Fruit fly (Drosophila melanogaster) whole organism, prepupa: ENCODE data around the gene CG45064.

Source experiments
- CG10631 ChIP-seq: fragments of 200-800 bp; sonication (Bioruptor generic); optimal IDR thresholded peaks from 2 replicates; lab custom pipeline; 2016; ENCODE audit warnings: missing biosample characterization, missing genetic modification characterization
- CG10669 ChIP-seq: fragments of 200-800 bp; sonication (Bioruptor generic); optimal IDR thresholded peaks from 3 replicates; lab custom pipeline; 2018; ENCODE audit warnings: missing biosample characterization, mild to moderate bottlenecking, missing genetic modification characterization, moderate library complexity
- CG11762 ChIP-seq: fragments of 200-800 bp; sonication (Bioruptor generic); optimal IDR thresholded peaks from 3 replicates; lab custom pipeline; 2016; ENCODE audit warnings: missing biosample characterization, missing genetic modification characterization; ENCODE audit not compliant: insufficient read depth
- CG11902 ChIP-seq: fragments of 200-800 bp; sonication (Bioruptor generic); optimal IDR thresholded peaks from 3 replicates; lab custom pipeline; 2016; ENCODE audit warnings: missing biosample characterization, missing genetic modification characterization
- CG15336 ChIP-seq: fragments of 200-800 bp; sonication (Bioruptor generic); IDR thresholded peaks from 2 replicates; pipeline ENCODE4 v1.3.6; 2022; ENCODE audit warnings: missing biosample characterization, missing genetic modification characterization
- CG1621 ChIP-seq: fragments of 200-800 bp; sonication (Bioruptor generic); optimal IDR thresholded peaks from 3 replicates; lab custom pipeline; 2018; ENCODE audit warnings: missing biosample characterization, mild to moderate bottlenecking, missing genetic modification characterization
- CG16779 ChIP-seq: fragments of 200-800 bp; sonication (Bioruptor generic); optimal IDR thresholded peaks from 3 replicates; lab custom pipeline; 2017; ENCODE audit warnings: missing biosample characterization, mild to moderate bottlenecking, missing genetic modification characterization
- CG3032 ChIP-seq: fragments of 200-800 bp; optimal IDR thresholded peaks from 2 replicates; lab custom pipeline; 2019; ENCODE audit warnings: missing biosample characterization, mild to moderate bottlenecking, missing genetic modification characterization, moderate library complexity
- CG31627 ChIP-seq: fragments of 200-800 bp; sonication (Bioruptor generic); optimal IDR thresholded peaks from 3 replicates; lab custom pipeline; 2016; ENCODE audit warnings: missing biosample characterization, missing genetic modification characterization
- CG32006 ChIP-seq: fragments of 200-800 bp; sonication (Bioruptor generic); optimal IDR thresholded peaks from 3 replicates; lab custom pipeline; 2017; ENCODE audit warnings: missing biosample characterization, mild to moderate bottlenecking, missing genetic modification characterization
- CG34406 ChIP-seq: fragments of 200-800 bp; sonication (Bioruptor generic); optimal IDR thresholded peaks from 3 replicates; lab custom pipeline; 2016; ENCODE audit warnings: missing biosample characterization, missing genetic modification characterization
- CG3919 ChIP-seq: fragments of 200-800 bp; sonication (Bioruptor generic); optimal IDR thresholded peaks from 3 replicates; lab custom pipeline; 2016; ENCODE audit warnings: missing biosample characterization, missing genetic modification characterization
- CG4318 ChIP-seq: fragments of 200-800 bp; sonication (Bioruptor generic); optimal IDR thresholded peaks from 3 replicates; lab custom pipeline; 2017; ENCODE audit warnings: missing biosample characterization, mild to moderate bottlenecking, missing genetic modification characterization
- CG6163 ChIP-seq: fragments of 200-800 bp; sonication (Bioruptor generic); IDR thresholded peaks from 3 replicates; pipeline ENCODE4 v1.3.6; 2022; ENCODE audit warnings: missing biosample characterization, missing genetic modification characterization
- CG6276 ChIP-seq: fragments of 200-800 bp; sonication (Bioruptor generic); optimal IDR thresholded peaks from 2 replicates; lab custom pipeline; 2017; ENCODE audit warnings: missing biosample characterization, mild to moderate bottlenecking, missing genetic modification characterization
- CG6792 ChIP-seq: fragments of 200-800 bp; sonication (Bioruptor generic); optimal IDR thresholded peaks from 3 replicates; lab custom pipeline; 2016; ENCODE audit warnings: missing biosample characterization, missing genetic modification characterization
- CG6854 ChIP-seq: fragments of 200-800 bp; sonication (Bioruptor generic); optimal IDR thresholded peaks from 2 replicates; lab custom pipeline; 2017; ENCODE audit warnings: missing biosample characterization, mild to moderate bottlenecking, missing genetic modification characterization
- CG8119 ChIP-seq: fragments of 200-800 bp; sonication (Bioruptor generic); IDR thresholded peaks from 3 replicates; pipeline ENCODE4 v1.3.6; 2022; ENCODE audit warnings: missing biosample characterization, missing genetic modification characterization
- CG8319 ChIP-seq: fragments of 200-800 bp; sonication (Bioruptor generic); optimal IDR thresholded peaks from 3 replicates; lab custom pipeline; 2016; ENCODE audit warnings: missing biosample characterization, missing genetic modification characterization
- CG8632 ChIP-seq: fragments of 200-800 bp; sonication (Bioruptor generic); optimal IDR thresholded peaks from 3 replicates; lab custom pipeline; 2016; ENCODE audit warnings: missing biosample characterization, missing genetic modification characterization
- CG9139 ChIP-seq: fragments of 200-800 bp; sonication (Bioruptor generic); optimal IDR thresholded peaks from 3 replicates; lab custom pipeline; 2017; ENCODE audit warnings: missing biosample characterization, mild to moderate bottlenecking, missing genetic modification characterization
- Eip78C ChIP-seq: fragments of 200-800 bp; sonication (Bioruptor generic); peaks from one replicate; lab custom pipeline; 2016; ENCODE audit warnings: missing biosample characterization, missing genetic modification characterization
- Eip93F ChIP-seq: fragments of 200-800 bp; sonication (Bioruptor generic); optimal IDR thresholded peaks from 2 replicates; lab custom pipeline; 2016; ENCODE audit warnings: missing biosample characterization, mild to moderate bottlenecking, missing genetic modification characterization
- Ets21C ChIP-seq: fragments of 200-800 bp; sonication (Bioruptor generic); optimal IDR thresholded peaks from 3 replicates; lab custom pipeline; 2016; ENCODE audit warnings: missing biosample characterization, missing genetic modification characterization
- Ets96B ChIP-seq: fragments of 200-800 bp; optimal IDR thresholded peaks from 2 replicates; lab custom pipeline; 2019; ENCODE audit warnings: missing biosample characterization, mild to moderate bottlenecking, missing genetic modification characterization, moderate library complexity
- Gug ChIP-seq: fragments of 200-800 bp; sonication (Bioruptor generic); IDR thresholded peaks from 2 replicates; pipeline ENCODE4 v1.3.6; 2022; ENCODE audit warnings: missing biosample characterization, missing genetic modification characterization
- Hr38 ChIP-seq: sonication (Bioruptor generic); optimal IDR thresholded peaks from 2 replicates; lab custom pipeline; 2016; ENCODE audit warnings: missing biosample characterization, missing genetic modification characterization
- Hr39 ChIP-seq: fragments of 200-800 bp; sonication (Bioruptor generic); optimal IDR thresholded peaks from 2 replicates; lab custom pipeline; 2016; ENCODE audit warnings: missing biosample characterization, missing genetic modification characterization
- Hr4 ChIP-seq: fragments of 200-800 bp; sonication (Bioruptor generic); optimal IDR thresholded peaks from 3 replicates; lab custom pipeline; 2016; ENCODE audit warnings: missing biosample characterization, missing genetic modification characterization
- Met ChIP-seq: fragments of 200-800 bp; sonication (Bioruptor generic); optimal IDR thresholded peaks from 3 replicates; lab custom pipeline; 2016; ENCODE audit warnings: missing biosample characterization, missing genetic modification characterization
- OdsH ChIP-seq: fragments of 200-800 bp; sonication (Bioruptor generic); optimal IDR thresholded peaks from 3 replicates; lab custom pipeline; 2016; ENCODE audit warnings: missing biosample characterization, missing genetic modification characterization
- Sox102F ChIP-seq: fragments of 200-800 bp; sonication (Bioruptor generic); optimal IDR thresholded peaks from 2 replicates; lab custom pipeline; 2016; ENCODE audit warnings: missing biosample characterization, mild to moderate bottlenecking, missing genetic modification characterization
- Sox14 ChIP-seq: fragments of 200-800 bp; sonication (Bioruptor generic); optimal IDR thresholded peaks from 3 replicates; lab custom pipeline; 2016; ENCODE audit warnings: missing biosample characterization, missing genetic modification characterization
- Sox15 ChIP-seq: fragments of 200-800 bp; sonication (Bioruptor generic); optimal IDR thresholded peaks from 3 replicates; lab custom pipeline; 2016; ENCODE audit warnings: missing biosample characterization, missing genetic modification characterization
- achi ChIP-seq: fragments of 200-800 bp; sonication (Bioruptor generic); optimal IDR thresholded peaks from 3 replicates; lab custom pipeline; 2016; ENCODE audit warnings: missing biosample characterization, missing genetic modification characterization
- acj6 ChIP-seq: fragments of 200-800 bp; sonication (Bioruptor generic); optimal IDR thresholded peaks from 3 replicates; lab custom pipeline; 2016; ENCODE audit warnings: missing biosample characterization, missing genetic modification characterization
- cyc ChIP-seq: fragments of 200-800 bp; sonication (Bioruptor generic); optimal IDR thresholded peaks from 3 replicates; lab custom pipeline; 2016; ENCODE audit warnings: missing biosample characterization, missing genetic modification characterization
- dsx ChIP-seq: fragments of 200-800 bp; optimal IDR thresholded peaks from 3 replicates; lab custom pipeline; 2019; ENCODE audit warnings: missing biosample characterization, mild to moderate bottlenecking, missing genetic modification characterization, moderate library complexity; ENCODE audit not compliant: poor library complexity, severe bottlenecking
- eg ChIP-seq: fragments of 200-800 bp; sonication (Bioruptor generic); IDR thresholded peaks from 3 replicates; pipeline ENCODE4 v1.3.6; 2022; ENCODE audit warnings: missing biosample characterization, missing genetic modification characterization
- fd59A ChIP-seq: fragments of 200-800 bp; sonication (Bioruptor generic); optimal IDR thresholded peaks from 2 replicates; lab custom pipeline; 2017; ENCODE audit warnings: missing biosample characterization, mild to moderate bottlenecking, missing genetic modification characterization, missing genetic modification reagents
- fd85E ChIP-seq: fragments of 200-800 bp; sonication (Bioruptor generic); optimal IDR thresholded peaks from 3 replicates; lab custom pipeline; 2016; ENCODE audit warnings: missing biosample characterization, missing genetic modification characterization
- fkh ChIP-seq: fragments of 200-800 bp; sonication (Bioruptor generic); optimal IDR thresholded peaks from 3 replicates; lab custom pipeline; 2017; ENCODE audit warnings: missing biosample characterization, mild to moderate bottlenecking, missing genetic modification characterization, moderate library complexity
- lz ChIP-seq: fragments of 200-800 bp; sonication (Bioruptor generic); optimal IDR thresholded peaks from 3 replicates; lab custom pipeline; 2016; ENCODE audit warnings: missing biosample characterization, missing genetic modification characterization
- net ChIP-seq: fragments of 200-800 bp; sonication (Bioruptor generic); optimal IDR thresholded peaks from 3 replicates; lab custom pipeline; 2016; ENCODE audit warnings: missing biosample characterization, missing genetic modification characterization
- pdm3 ChIP-seq: fragments of 200-800 bp; sonication (Bioruptor generic); optimal IDR thresholded peaks from 3 replicates; lab custom pipeline; 2016; ENCODE audit warnings: missing biosample characterization, missing genetic modification characterization
- spab ChIP-seq: fragments of 200-800 bp; sonication (Bioruptor generic); optimal IDR thresholded peaks from 2 replicates; lab custom pipeline; 2017; ENCODE audit warnings: missing biosample characterization, mild to moderate bottlenecking, missing genetic modification characterization, missing genetic modification reagents
- ss ChIP-seq, 2 experiments: fragments of 200-800 bp; sonication (Bioruptor generic); optimal IDR thresholded peaks; 2 replicates in 1 of 2; 3 replicates in 1 of 2; lab custom pipeline; 2017 to 2018; ENCODE audit warnings: mild to moderate bottlenecking in 2 of 2, missing biosample characterization in 2 of 2, missing genetic modification characterization in 2 of 2, moderate library complexity in 1 of 2
- svp ChIP-seq: fragments of 200-800 bp; sonication (Bioruptor generic); peaks from one replicate; lab custom pipeline; 2016; ENCODE audit warnings: missing biosample characterization, missing genetic modification characterization
- topi ChIP-seq: fragments of 200-800 bp; sonication (Bioruptor generic); optimal IDR thresholded peaks from 3 replicates; lab custom pipeline; 2016; ENCODE audit warnings: missing biosample characterization, missing genetic modification characterization
- vri ChIP-seq: fragments of 200-800 bp; sonication (Bioruptor generic); optimal IDR thresholded peaks from 3 replicates; lab custom pipeline; 2016; ENCODE audit warnings: missing biosample characterization, mild to moderate bottlenecking, missing genetic modification characterization

CG45064 gene

DNA sequence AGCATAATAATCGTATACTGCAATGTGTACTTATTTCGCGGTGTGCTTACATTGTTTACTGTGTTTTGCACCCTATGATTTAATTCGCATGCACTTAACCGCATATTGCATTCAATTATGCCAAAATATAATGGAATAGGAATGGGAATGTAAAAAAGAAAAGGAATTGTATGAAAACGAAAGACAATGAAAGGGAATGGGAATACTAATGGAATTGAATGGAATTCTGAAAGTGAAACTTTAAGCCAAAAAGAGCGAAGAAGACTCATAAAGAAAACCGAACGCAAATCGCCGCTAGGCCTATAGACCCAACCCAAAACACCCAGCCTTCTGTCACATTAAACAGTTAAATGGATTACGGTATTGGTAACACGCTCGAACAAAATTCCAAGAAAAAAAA is 11.5 kb upstream of the CG45064 start:
- TF ChIP-seq CG1621 (tag; lab: Kevin White, UChicago) (no peak), Hr39 (GFP tag; lab: Kevin White, UChicago) (no peak), CG34406 (GFP tag; lab: Kevin White, UChicago) (no peak), vri (no peak), lz (GFP tag; lab: Kevin White, UChicago) (no peak), Eip78C (GFP tag; lab: Kevin White, UChicago) (no peak)

DNA sequence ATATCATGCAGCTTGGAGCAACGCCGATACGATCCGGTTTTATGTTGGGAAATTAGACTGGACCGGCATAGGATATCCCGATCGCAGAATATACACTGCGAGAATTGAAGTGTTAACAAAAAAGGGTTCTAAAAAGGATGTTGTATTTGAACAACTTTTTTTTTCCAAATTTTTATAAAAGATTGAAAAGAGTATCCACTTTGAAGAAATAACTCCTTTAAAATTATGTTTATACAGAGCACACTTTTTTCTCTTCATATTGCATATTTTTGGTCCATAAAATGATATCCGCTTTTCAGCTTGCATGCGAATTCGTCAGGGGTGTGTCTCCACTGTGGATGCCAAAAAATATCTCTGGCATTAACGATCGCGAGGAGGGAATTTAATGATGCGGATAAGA is 9.9 kb upstream of the CG45064 start:
- TF ChIP-seq CG10631 (peak; percentile 12), Hr38 (no peak), lz (GFP tag; lab: Kevin White, UChicago) (no peak), CG11902 (peak; percentile 20), Ets21C (GFP tag; lab: Kevin White, UChicago) (peak; percentile 18), Sox102F (GFP tag; lab: Kevin White, UChicago) (no peak), acj6 (peak; percentile 29), Sox15 (GFP tag; lab: Kevin White, UChicago) (no peak), CG3919 (GFP tag; lab: Kevin White, UChicago) (peak; percentile 30), CG8119 (peak; percentile 62), fkh (GFP tag; lab: Kevin White, UChicago) (no peak), Eip93F (GFP tag; lab: Kevin White, UChicago) (no peak), CG32006 (GFP tag; lab: Kevin White, UChicago) (peak; percentile 47), CG34406 (GFP tag; lab: Kevin White, UChicago) (peak; percentile 22), CG8632 (GFP tag; lab: Kevin White, UChicago) (peak; percentile 12), svp (GFP tag; lab: Kevin White, UChicago) (peak; percentile 83), dsx (GFP tag; lab: Kevin White, UChicago) (no peak), CG9139 (GFP tag; lab: Kevin White, UChicago) (no peak), Ets96B (tag; lab: Kevin White, UChicago) (no peak), vri (no peak), cyc (GFP tag; lab: Kevin White, UChicago) (peak; percentile 31), Gug (0 out of 2 replicates have a peak, but pooled peaks have one; percentile 12), CG1621 (tag; lab: Kevin White, UChicago) (no peak), CG6854 (no peak), Eip78C (GFP tag; lab: Kevin White, UChicago) (peak; percentile 94), CG15336 (GFP tag; lab: Robert Waterston, UW) (peak; percentile 69), fd59A (no peak), spab (no peak), ss (GFP tag; optimal IDR thresholded peaks at IDR 0.05; lab: Kevin White, UChicago) (no peak), CG8319 (GFP tag; lab: Kevin White, UChicago) (peak; percentile 21), CG6276 (GFP tag; lab: Kevin White, UChicago) (peak; percentile 30), Sox14 (GFP tag; lab: Kevin White, UChicago) (no peak), CG31627 (GFP tag; lab: Kevin White, UChicago) (peak; percentile 1), CG6163 (GFP tag; lab: Robert Waterston, UW) (peak; percentile 52; the same call in 1 of the 3 replicates), CG11762 (GFP tag; lab: Kevin White, UChicago) (no peak), Hr39 (GFP tag; lab: Kevin White, UChicago) (peak; percentile 42), pdm3 (peak; percentile 56), CG3032 (tag; lab: Kevin White, UChicago) (no peak), OdsH (peak; percentile 32), achi (GFP tag; lab: Kevin White, UChicago) (peak; percentile 15), CG10669 (GFP tag; lab: Kevin White, UChicago) (no peak), eg (GFP tag; lab: Robert Waterston, UW) (peak; percentile 71), CG4318 (peak; percentile 20), fd85E (GFP tag; lab: Kevin White, UChicago) (no peak), topi (GFP tag; lab: Kevin White, UChicago) (peak; percentile 16), CG16779 (tag; lab: Kevin White, UChicago) (no peak), net (GFP tag; lab: Kevin White, UChicago) (no peak), CG6792 (peak; percentile 26), Met (GFP tag; lab: Kevin White, UChicago) (no peak), Hr4 (GFP tag; lab: Kevin White, UChicago) (peak; percentile 1)
